Worm (Caenorhabditis elegans) whole organism, early embryonic: Measurements from ENCODE around the gene asg-2.

ENCODE experiments used
- B0310.2 ChIP-seq: sonication (generic microtip); optimal IDR thresholded peaks from 2 replicates; lab custom pipeline; 2016; ENCODE audit warnings: mild to moderate bottlenecking, missing genetic modification characterization, missing compliant biosample characterization
- F13C5.2 ChIP-seq: sonication (generic microtip); optimal IDR thresholded peaks from 2 replicates; lab custom pipeline; 2017; ENCODE audit warnings: mild to moderate bottlenecking, missing genetic modification characterization, inconsistent platforms, missing compliant biosample characterization
- aly-1 ChIP-seq: sonication (generic microtip); optimal IDR thresholded peaks from 2 replicates; lab custom pipeline; 2016; ENCODE audit warnings: missing genetic modification characterization, missing compliant biosample characterization
- ama-1 ChIP-seq: fragments of 150-350 bp; optimal IDR thresholded peaks from 2 replicates; lab custom pipeline; 2014
- ceh-13 ChIP-seq: fragments of 200-800 bp; sonication (Bioruptor generic); optimal IDR thresholded peaks from 2 replicates; lab custom pipeline; 2018; ENCODE audit warnings: mild to moderate bottlenecking, missing genetic modification characterization, missing compliant biosample characterization
- ceh-36 ChIP-seq: sonication (generic microtip); optimal IDR thresholded peaks from 2 replicates; lab custom pipeline; 2016; ENCODE audit warnings: missing genetic modification characterization, inconsistent platforms, missing compliant biosample characterization
- ets-7 ChIP-seq: sonication (generic microtip); optimal IDR thresholded peaks from 2 replicates; lab custom pipeline; 2016; ENCODE audit warnings: missing genotype, missing genetic modification characterization, missing compliant biosample characterization
- flt-1 ChIP-seq: fragments of 200-800 bp; sonication (Bioruptor generic); IDR thresholded peaks from 2 replicates; pipeline ENCODE4 v1.3.6; 2022; ENCODE audit warnings: missing genetic modification characterization, missing compliant biosample characterization
- hmbx-1 ChIP-seq: sonication (generic microtip); optimal IDR thresholded peaks from 2 replicates; lab custom pipeline; 2016; ENCODE audit warnings: mild to moderate bottlenecking, missing genetic modification characterization, missing compliant biosample characterization
- hmg-4 ChIP-seq: fragments of 200-800 bp; sonication (Bioruptor generic); optimal IDR thresholded peaks from 2 replicates; lab custom pipeline; 2018; ENCODE audit warnings: mild to moderate bottlenecking, missing genetic modification characterization, missing compliant biosample characterization
- hnd-1 ChIP-seq: sonication (generic microtip); optimal IDR thresholded peaks from 2 replicates; lab custom pipeline; 2016; ENCODE audit warnings: missing genetic modification characterization, missing compliant biosample characterization
- pes-1 ChIP-seq: fragments of 200-800 bp; sonication (Bioruptor generic); IDR thresholded peaks from 2 replicates; pipeline ENCODE4 v1.3.6; 2022; ENCODE audit warnings: missing genetic modification reagents, missing genetic modification characterization, missing compliant biosample characterization
- scrt-1 ChIP-seq: fragments of 200-800 bp; sonication (Bioruptor generic); IDR thresholded peaks from 2 replicates; pipeline ENCODE4 v1.3.6; 2022; ENCODE audit warnings: missing genetic modification characterization, missing compliant biosample characterization
- sea-1 ChIP-seq: fragments of 200-800 bp; sonication (Bioruptor generic); conservative IDR thresholded peaks from 2 replicates; pipeline ENCODE4 v1.3.6; 2022; ENCODE audit warnings: missing genetic modification characterization, missing compliant biosample characterization
- tbx-11 ChIP-seq: fragments of 200-800 bp; sonication (Bioruptor generic); IDR thresholded peaks from 2 replicates; pipeline ENCODE4 v1.3.6; 2022; ENCODE audit warnings: missing genetic modification characterization, missing compliant biosample characterization
- tbx-37 ChIP-seq: fragments of 200-800 bp; sonication (Bioruptor generic); conservative IDR thresholded peaks from 2 replicates; pipeline ENCODE4 v1.3.6; 2022; ENCODE audit warnings: missing genetic modification reagents, missing genetic modification characterization, missing compliant biosample characterization
- tra-4 ChIP-seq: sonication (generic microtip); optimal IDR thresholded peaks from 2 replicates; lab custom pipeline; 2017; ENCODE audit warnings: missing genetic modification characterization, missing compliant biosample characterization

Gene asg-2

DNA sequence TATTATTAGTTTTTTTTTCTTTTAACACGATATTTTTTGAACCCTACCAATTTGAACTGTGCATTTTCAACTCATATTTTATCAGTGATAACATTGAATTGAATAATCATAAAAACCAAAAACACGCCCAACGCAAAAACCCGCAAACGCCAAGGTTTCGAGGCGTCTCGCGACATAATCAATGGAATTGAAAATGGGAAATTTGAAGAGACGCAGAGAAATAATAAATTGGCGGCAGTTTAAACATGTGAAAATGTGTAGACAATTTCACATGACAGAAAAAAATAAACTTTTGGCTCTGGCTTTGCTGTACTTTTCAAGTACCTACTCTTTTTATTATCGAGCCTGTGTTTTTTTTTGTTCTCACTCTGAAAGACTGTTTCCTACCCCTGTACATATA lies 36.2 kb upstream of the asg-2 start:
- TF ChIP-seq scrt-1, result no peak
- no peak for TF ChIP-seq aly-1
- no peak for TF ChIP-seq hmg-4 (GFP tag; lab: Kevin White, UChicago)
- TF ChIP-seq hmbx-1 (tag; lab: Kevin White, UChicago), result no peak
- no peak for TF ChIP-seq tbx-37 (GFP tag; lab: Robert Waterston, UW)
- TF ChIP-seq ceh-36 (tag; lab: Kevin White, UChicago), result no peak
- TF ChIP-seq ama-1, result no peak
- no peak for TF ChIP-seq tbx-11
- no peak for TF ChIP-seq ceh-13 (GFP tag; lab: Kevin White, UChicago)

DNA sequence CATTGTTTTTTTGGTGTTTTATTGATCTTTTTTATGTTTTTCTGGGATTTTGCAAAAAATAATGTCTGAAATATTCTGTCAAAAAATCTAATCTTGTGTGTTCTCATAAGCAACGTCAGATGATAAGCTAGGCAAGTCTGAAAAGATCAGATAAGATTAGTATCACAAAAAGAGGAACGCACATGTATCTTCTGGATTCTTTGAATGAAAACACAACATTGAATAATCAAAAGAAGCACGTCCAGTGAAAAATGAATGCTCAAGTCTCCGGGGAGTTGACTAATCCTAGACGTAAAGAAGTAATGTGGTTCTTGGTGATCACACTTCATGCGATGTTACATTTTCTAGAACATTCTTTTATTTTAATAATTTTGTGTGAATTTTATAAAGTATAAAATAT lies 35.6 kb upstream of the asg-2 start:
- TF ChIP-seq hmg-4 (GFP tag; lab: Kevin White, UChicago), result no peak
- TF ChIP-seq flt-1 (GFP tag; lab: Robert Waterston, UW), result no peak
- TF ChIP-seq ceh-13 (GFP tag; lab: Kevin White, UChicago), result no peak
- TF ChIP-seq B0310.2 (tag; lab: Kevin White, UChicago), result no peak
- no peak for TF ChIP-seq tra-4 (tag; lab: Kevin White, UChicago)
- TF ChIP-seq tbx-37 (GFP tag; lab: Robert Waterston, UW), result no peak

ce11 chrX:6806463-6806862 lies 34.6 kb upstream of the asg-2 start, which contains the start of gene atg-2:
Gene atg-2 (plus strand): TSS chrX:6806763.
- TF ChIP-seq aly-1 (no peak), hmg-4 (GFP tag; lab: Kevin White, UChicago) (peak; percentile 62)

ce11 chrX:6807137-6807861 lies 33.8 kb upstream of the asg-2 start:
- TF ChIP-seq hmg-4 (GFP tag; lab: Kevin White, UChicago), result peak; percentile 56
- TF ChIP-seq hnd-1 (tag; lab: Kevin White, UChicago), result no peak
- TF ChIP-seq ceh-13 (GFP tag; lab: Kevin White, UChicago), result no peak
- no peak for TF ChIP-seq sea-1 (GFP tag; lab: Robert Waterston, UW)
- peak; percentile 25 for TF ChIP-seq F13C5.2 (tag; lab: Kevin White, UChicago)
- TF ChIP-seq ama-1, result no peak
- TF ChIP-seq scrt-1, result no peak
- TF ChIP-seq tbx-11, result no peak

DNA sequence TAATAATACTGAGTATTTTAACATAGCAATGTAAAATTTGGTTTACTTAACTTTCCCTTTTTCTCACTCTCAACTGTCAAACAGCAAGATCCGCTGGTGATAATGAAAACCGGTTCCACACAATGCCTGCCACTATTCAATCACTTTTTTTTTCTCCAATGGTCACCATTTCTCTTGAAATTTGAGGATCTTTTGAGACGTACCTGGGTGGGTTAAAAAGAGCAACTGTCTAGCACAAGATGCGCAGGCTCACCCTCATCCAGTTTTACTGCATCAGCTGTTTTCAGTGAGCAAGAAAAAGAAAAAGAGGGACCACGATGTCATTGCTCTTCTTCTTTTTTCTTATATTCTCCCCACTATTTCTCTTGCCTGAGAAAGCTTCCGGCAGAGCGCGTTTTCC lies 32.8 kb upstream of the asg-2 start:
- TF ChIP-seq hmbx-1 (tag; lab: Kevin White, UChicago), result no peak
- TF ChIP-seq sea-1 (GFP tag; lab: Robert Waterston, UW), result no peak

ce11 chrX:6808640-6809039 lies 32.4 kb upstream of the asg-2 start:
- no peak for TF ChIP-seq tra-4 (tag; lab: Kevin White, UChicago)
- no peak for TF ChIP-seq sea-1 (GFP tag; lab: Robert Waterston, UW)
- no peak for TF ChIP-seq ama-1

DNA sequence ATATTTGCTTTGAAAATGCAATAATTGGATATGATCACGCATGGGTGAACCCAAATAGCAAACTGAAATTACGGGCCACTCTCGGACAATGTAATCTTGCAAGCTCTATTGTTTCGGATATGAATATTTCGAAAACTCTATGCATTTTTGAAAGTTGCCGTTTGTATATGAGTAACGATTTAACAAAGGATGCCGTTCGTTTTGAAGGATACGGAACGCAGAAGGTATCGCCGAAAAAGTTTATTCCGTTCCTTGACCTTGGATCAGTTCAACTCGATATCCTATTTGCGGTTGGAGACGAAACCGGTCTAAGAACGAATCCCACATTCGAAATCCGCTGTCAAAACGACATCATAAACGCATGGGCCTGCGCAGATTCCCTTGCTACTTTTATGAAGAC lies 28.0 kb upstream of the asg-2 start:
- TF ChIP-seq tbx-37 (GFP tag; lab: Robert Waterston, UW) (no peak), sea-1 (GFP tag; lab: Robert Waterston, UW) (no peak), ets-7 (tag; lab: Kevin White, UChicago) (no peak), scrt-1 (no peak), hmbx-1 (tag; lab: Kevin White, UChicago) (no peak)

- TF ChIP-seq ceh-13 (GFP tag; lab: Kevin White, UChicago) (no peak), aly-1 (no peak), flt-1 (GFP tag; lab: Robert Waterston, UW) (no peak), hnd-1 (tag; lab: Kevin White, UChicago) (no peak), tra-4 (tag; lab: Kevin White, UChicago) (no peak), scrt-1 (no peak), pes-1 (no peak), tbx-11 (no peak), F13C5.2 (tag; lab: Kevin White, UChicago) (no peak)
Observed at ce11 chrX:6818036-6818488, 23.0 kb upstream of the asg-2 start, which contains the start of gene dhs-28. Gene dhs-28 (plus strand): TSS chrX:6818438.

- TF ChIP-seq ets-7 (tag; lab: Kevin White, UChicago) (no peak), scrt-1 (no peak), ama-1 (no peak), hmg-4 (GFP tag; lab: Kevin White, UChicago) (no peak), aly-1 (no peak), ceh-36 (tag; lab: Kevin White, UChicago) (no peak), hmbx-1 (tag; lab: Kevin White, UChicago) (no peak)
Observed at ce11 chrX:6819135-6819534, 21.9 kb upstream of the asg-2 start.
